Fruit fly (Drosophila melanogaster) whole organism, wandering third instar larva: ENCODE measurements around the gene Med.

Experiments
- Dfd ChIP-seq: fragments of >200 bp; optimal IDR thresholded peaks from 2 replicates; lab custom pipeline; 2017; ENCODE audit warnings: missing biosample characterization, missing genetic modification characterization
- Dif ChIP-seq: fragments of 200-275, 200-300 bp; sonication (Bioruptor generic); optimal IDR thresholded peaks from 2 replicates; lab custom pipeline; 2018; ENCODE audit warnings: missing biosample characterization, missing genetic modification characterization; ENCODE audit not compliant: partially characterized antibody
- Hr78 ChIP-seq: fragments of >200 bp; optimal IDR thresholded peaks from 2 replicates; lab custom pipeline; 2017; ENCODE audit warnings: missing biosample characterization, missing genetic modification characterization
- Hr83 ChIP-seq: fragments of 200-300 bp; sonication (Bioruptor generic); optimal IDR thresholded peaks from 2 replicates; lab custom pipeline; 2016; ENCODE audit warnings: missing biosample characterization, mild to moderate bottlenecking, missing genetic modification characterization, moderate library complexity; ENCODE audit not compliant: poor library complexity, severe bottlenecking
- Myc ChIP-seq: fragments of >200 bp; optimal IDR thresholded peaks from 2 replicates; lab custom pipeline; 2017
- OdsH ChIP-seq: fragments of 200-800 bp; sonication (Bioruptor generic); optimal IDR thresholded peaks from 2 replicates; lab custom pipeline; 2016; ENCODE audit warnings: missing biosample characterization, mild to moderate bottlenecking, missing genetic modification characterization
- Rel ChIP-seq, 2 experiments: fragments of 200-800 bp; sonication (Bioruptor generic) in 1 of 2; optimal IDR thresholded peaks; 2 replicates in 1 of 2; 3 replicates in 1 of 2; lab custom pipeline; 2016 to 2019; ENCODE audit warnings: mild to moderate bottlenecking in 2 of 2, missing biosample characterization in 2 of 2, missing genetic modification characterization in 2 of 2, moderate library complexity in 1 of 2
- Vsx2 ChIP-seq: fragments of 200-300, 225-300 bp; sonication (Bioruptor generic); optimal IDR thresholded peaks from 2 replicates; lab custom pipeline; 2018; ENCODE audit warnings: missing biosample characterization, missing genetic modification characterization; ENCODE audit not compliant: partially characterized antibody
- psq ChIP-seq: fragments of 200-800 bp; sonication (Bioruptor generic); optimal IDR thresholded peaks from 3 replicates; lab custom pipeline; 2017; ENCODE audit warnings: missing biosample characterization, mild to moderate bottlenecking, missing genetic modification characterization, moderate library complexity
- sage ChIP-seq: fragments of 200-800 bp; sonication (Bioruptor generic); optimal IDR thresholded peaks from 2 replicates; lab custom pipeline; 2016; ENCODE audit warnings: missing biosample characterization, mild to moderate bottlenecking, missing genetic modification characterization
- usp ChIP-seq: fragments of >200 bp; optimal IDR thresholded peaks from 2 replicates; lab custom pipeline; 2017; ENCODE audit warnings: missing biosample characterization, missing genetic modification characterization
- woc ChIP-seq: sonication (Bioruptor generic); optimal IDR thresholded peaks from 2 replicates; lab custom pipeline; 2016; ENCODE audit warnings: missing biosample characterization, mild to moderate bottlenecking, missing genetic modification characterization

DNA sequence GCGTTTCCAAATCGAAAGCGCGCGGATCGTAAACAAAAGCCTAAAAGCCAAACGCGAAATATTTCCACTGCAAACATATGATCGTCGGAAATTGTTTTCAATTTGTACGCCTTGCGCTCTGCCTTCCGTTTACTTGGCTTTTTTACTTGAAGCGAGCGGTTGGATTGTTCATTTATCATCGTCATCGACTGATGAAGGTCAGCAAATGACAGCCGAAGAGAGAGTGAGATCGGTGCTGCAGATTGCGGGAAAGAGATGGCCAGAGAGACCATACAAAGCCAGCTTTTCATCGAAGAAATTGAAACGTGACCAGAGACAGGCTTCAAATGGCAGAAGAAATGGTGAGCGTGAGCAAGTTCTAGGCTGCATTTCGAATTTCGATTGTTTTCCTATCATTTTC, 5.1 kb upstream of the Med start:
- TF ChIP-seq sage (no peak), Myc (lab: Kevin White, UChicago) (no peak), psq (GFP tag; lab: Kevin White, UChicago) (no peak), usp (GFP tag; lab: Kevin White, UChicago) (no peak), OdsH (no peak), Hr83 (no peak), Vsx2 (no peak), Hr78 (GFP tag; lab: Kevin White, UChicago) (no peak), Rel (GFP tag; optimal IDR thresholded peaks at IDR 0.05; lab: Kevin White, UChicago) (no peak), Rel (tag; optimal IDR thresholded peaks at IDR 0.05; lab: Kevin White, UChicago) (no peak), Dif (no peak), Dfd (no peak), woc (GFP tag; lab: Kevin White, UChicago) (no peak)
